Fruit fly (Drosophila melanogaster) whole organism, embryonic: Measurements from ENCODE around the gene CG7352.
A peak's percentile ranks its signal among the peaks of the same experiment; 100 is the strongest.

Experiments used
- B-H1 ChIP-seq: fragments of 200-800 bp; sonication (Bioruptor generic); IDR thresholded peaks from 3 replicates; pipeline ENCODE4 v1.3.6; 2022; ENCODE audit warnings: missing biosample characterization, missing genetic modification characterization
- BEAF-32 ChIP-seq: fragments of 200-800 bp; sonication (Bioruptor generic); optimal IDR thresholded peaks from 3 replicates; lab custom pipeline; 2017; ENCODE audit warnings: missing biosample characterization, missing genetic modification characterization, mild to moderate bottlenecking, moderate library complexity, missing genetic modification reagents
- C15 ChIP-seq: fragments of 200-800 bp; sonication (Bioruptor generic); IDR thresholded peaks from 3 replicates; pipeline ENCODE4 v1.3.6; 2022; ENCODE audit warnings: missing biosample characterization, missing genetic modification characterization
- CG11093 ChIP-seq: fragments of 200-800 bp; sonication (Bioruptor generic); IDR thresholded peaks from 3 replicates; pipeline ENCODE4 v1.3.6; 2022; ENCODE audit warnings: missing biosample characterization, missing genetic modification characterization
- CG12659 ChIP-seq: fragments of 200-800 bp; sonication (Bioruptor generic); optimal IDR thresholded peaks from 3 replicates; lab custom pipeline; 2017; ENCODE audit warnings: mild to moderate bottlenecking, missing biosample characterization, missing genetic modification reagents, missing genetic modification characterization
- CG15011 ChIP-seq: fragments of 200-800 bp; sonication (Bioruptor generic); optimal IDR thresholded peaks from 3 replicates; lab custom pipeline; 2018; ENCODE audit warnings: missing biosample characterization, mild to moderate bottlenecking, missing genetic modification characterization
- CG15696 ChIP-seq: fragments of 200-800 bp; sonication (Bioruptor generic); optimal IDR thresholded peaks from 2 replicates; lab custom pipeline; 2019; ENCODE audit warnings: missing biosample characterization, mild to moderate bottlenecking, missing genetic modification characterization, moderate library complexity
- CG1603 ChIP-seq: fragments of 200-800 bp; sonication (Bioruptor generic); optimal IDR thresholded peaks from 2 replicates; lab custom pipeline; 2019; ENCODE audit warnings: missing biosample characterization, mild to moderate bottlenecking, missing genetic modification characterization, moderate library complexity
- CG17612 ChIP-seq: fragments of 200-800 bp; sonication (Bioruptor generic); IDR thresholded peaks from 2 replicates; pipeline ENCODE4 v1.3.6; 2022; ENCODE audit warnings: missing biosample characterization, missing genetic modification characterization
- CG1832 ChIP-seq: fragments of 200-800 bp; sonication (Bioruptor generic); optimal IDR thresholded peaks from 2 replicates; lab custom pipeline; 2017; ENCODE audit warnings: missing biosample characterization, mild to moderate bottlenecking, missing genetic modification characterization, inconsistent platforms
- CG18476 ChIP-seq: fragments of 200-800 bp; sonication (Bioruptor generic); optimal IDR thresholded peaks from 2 replicates; lab custom pipeline; 2016; ENCODE audit warnings: missing biosample characterization, mild to moderate bottlenecking, missing genetic modification characterization
- CG2116 ChIP-seq: fragments of 200-800 bp; sonication (Bioruptor generic); optimal IDR thresholded peaks from 3 replicates; lab custom pipeline; 2018; ENCODE audit warnings: missing biosample characterization, mild to moderate bottlenecking, missing genetic modification characterization
- CG33557 ChIP-seq: fragments of 200-800 bp; sonication (Bioruptor generic); optimal IDR thresholded peaks from 2 replicates; lab custom pipeline; 2019; ENCODE audit warnings: missing biosample characterization, mild to moderate bottlenecking, missing genetic modification characterization, moderate library complexity
- CG34376 ChIP-seq: fragments of 200-800 bp; sonication (Bioruptor generic); optimal IDR thresholded peaks from 2 replicates; lab custom pipeline; 2018; ENCODE audit warnings: missing biosample characterization, mild to moderate bottlenecking, missing genetic modification characterization
- CG43689 ChIP-seq: fragments of 200-800 bp; sonication (Bioruptor generic); IDR thresholded peaks from 2 replicates; pipeline ENCODE4 v1.3.6; 2022; ENCODE audit warnings: missing biosample characterization, missing genetic modification characterization
- CG4854 ChIP-seq: fragments of 200-800 bp; sonication (Bioruptor generic); optimal IDR thresholded peaks from 2 replicates; lab custom pipeline; 2016; ENCODE audit warnings: missing biosample characterization, missing genetic modification characterization, inconsistent platforms
- CG6765 ChIP-seq: fragments of 200-800 bp; sonication (Bioruptor generic); optimal IDR thresholded peaks from 3 replicates; lab custom pipeline; 2017; ENCODE audit warnings: missing biosample characterization, mild to moderate bottlenecking, missing genetic modification characterization
- CG9609 ChIP-seq: fragments of 200-800 bp; sonication (Bioruptor generic); optimal IDR thresholded peaks from 3 replicates; lab custom pipeline; 2016; ENCODE audit warnings: missing biosample characterization, missing genetic modification characterization
- CG9817 ChIP-seq: fragments of 200-800 bp; sonication (Bioruptor generic); optimal IDR thresholded peaks from 2 replicates; lab custom pipeline; 2018; ENCODE audit warnings: missing biosample characterization, mild to moderate bottlenecking, missing genetic modification characterization, moderate library complexity
- CG9876 ChIP-seq: fragments of 200-800 bp; sonication (Bioruptor generic); optimal IDR thresholded peaks from 2 replicates; lab custom pipeline; 2016; ENCODE audit warnings: missing biosample characterization, missing genetic modification characterization
- Chrac-16 ChIP-seq: fragments of 200-800 bp; sonication (Bioruptor generic); optimal IDR thresholded peaks from 3 replicates; lab custom pipeline; 2016; ENCODE audit warnings: missing biosample characterization, missing genetic modification characterization
- CoRest ChIP-seq: fragments of 200-800 bp; sonication (Bioruptor generic); optimal IDR thresholded peaks from 3 replicates; lab custom pipeline; 2018; ENCODE audit warnings: missing biosample characterization, mild to moderate bottlenecking, missing genetic modification characterization, moderate library complexity
- D19B ChIP-seq: fragments of 200-800 bp; sonication (Bioruptor generic); optimal IDR thresholded peaks from 2 replicates; lab custom pipeline; 2017; ENCODE audit warnings: missing biosample characterization, mild to moderate bottlenecking, missing genetic modification characterization
- Drgx ChIP-seq: fragments of 200-800 bp; sonication (Bioruptor generic); IDR thresholded peaks from 2 replicates; pipeline ENCODE4 v1.3.6; 2022; ENCODE audit warnings: missing biosample characterization, missing genetic modification characterization
- E2f2 ChIP-seq: fragments of 200-800 bp; sonication (Bioruptor generic); IDR thresholded peaks from 2 replicates; pipeline ENCODE4 v1.3.6; 2022; ENCODE audit warnings: missing biosample characterization, missing genetic modification characterization
- Hsf ChIP-seq: fragments of 200-800 bp; sonication (Bioruptor generic); optimal IDR thresholded peaks from 3 replicates; lab custom pipeline; 2016; ENCODE audit warnings: missing biosample characterization, missing genetic modification characterization
- MBD-R2 ChIP-seq: fragments of 200-800 bp; sonication (Bioruptor generic); IDR thresholded peaks from 2 replicates; pipeline ENCODE4 v1.3.6; 2022; ENCODE audit warnings: missing biosample characterization, missing genetic modification characterization
- Mrtf ChIP-seq: fragments of 200-800 bp; sonication (Bioruptor generic); IDR thresholded peaks from 3 replicates; pipeline ENCODE4 v1.3.6; 2022; ENCODE audit warnings: missing biosample characterization, missing genetic modification characterization
- Myb ChIP-seq: fragments of 200-800 bp; sonication (Bioruptor generic); optimal IDR thresholded peaks from 2 replicates; lab custom pipeline; 2016; ENCODE audit warnings: missing biosample characterization, missing genetic modification characterization
- Scr ChIP-seq: fragments of 200-800 bp; sonication (Bioruptor generic); IDR thresholded peaks from 2 replicates; pipeline ENCODE4 v1.3.6; 2022; ENCODE audit warnings: missing biosample characterization, missing genetic modification characterization; ENCODE audit not compliant: partially characterized antibody
- Side ChIP-seq: fragments of 200-800 bp; sonication (Bioruptor generic); optimal IDR thresholded peaks from 2 replicates; lab custom pipeline; 2016; ENCODE audit warnings: missing biosample characterization, missing genetic modification characterization
- abd-A ChIP-seq: fragments of 200-800 bp; sonication (Bioruptor generic); optimal IDR thresholded peaks from 3 replicates; lab custom pipeline; 2019; ENCODE audit warnings: missing biosample characterization, mild to moderate bottlenecking, missing genetic modification characterization, moderate library complexity
- crc ChIP-seq: fragments of 200-800 bp; sonication (Bioruptor generic); optimal IDR thresholded peaks from 2 replicates; lab custom pipeline; 2016; ENCODE audit warnings: missing biosample characterization, missing genetic modification characterization
- croc ChIP-seq: fragments of 200-800 bp; sonication (Bioruptor generic); conservative IDR thresholded peaks from 3 replicates; pipeline ENCODE4 v1.3.6; 2022; ENCODE audit warnings: missing biosample characterization, missing genetic modification characterization
- dmrt99B ChIP-seq: fragments of 200-800 bp; sonication (Bioruptor generic); optimal IDR thresholded peaks from 2 replicates; lab custom pipeline; 2018; ENCODE audit warnings: missing biosample characterization, mild to moderate bottlenecking, missing genetic modification characterization, moderate library complexity
- fd102C ChIP-seq: fragments of 200-800 bp; sonication (Bioruptor generic); optimal IDR thresholded peaks from 2 replicates; lab custom pipeline; 2018; ENCODE audit warnings: missing biosample characterization, mild to moderate bottlenecking, missing genetic modification characterization, moderate library complexity
- fd64A ChIP-seq: fragments of 200-800 bp; sonication (Bioruptor generic); optimal IDR thresholded peaks from 3 replicates; lab custom pipeline; 2018; ENCODE audit warnings: missing biosample characterization, mild to moderate bottlenecking, missing genetic modification characterization
- ftz-f1 ChIP-seq: fragments of 200-800 bp; sonication (Bioruptor generic); optimal IDR thresholded peaks from 2 replicates; lab custom pipeline; 2016; ENCODE audit warnings: missing biosample characterization, missing genetic modification characterization
- gsb-n ChIP-seq: fragments of 200-800 bp; sonication (Bioruptor generic); optimal IDR thresholded peaks from 3 replicates; lab custom pipeline; 2018; ENCODE audit warnings: missing biosample characterization, mild to moderate bottlenecking, missing genetic modification characterization
- hbn ChIP-seq: fragments of 200-800 bp; sonication (Bioruptor generic); IDR thresholded peaks from 2 replicates; pipeline ENCODE4 v1.3.6; 2022; ENCODE audit warnings: missing biosample characterization, missing genetic modification characterization; ENCODE audit not compliant: partially characterized antibody
- klu ChIP-seq: fragments of 200-800 bp; sonication (Bioruptor generic); IDR thresholded peaks from 2 replicates; pipeline ENCODE4 v1.3.6; 2022; ENCODE audit warnings: missing biosample characterization, missing genetic modification characterization
- nerfin-1 ChIP-seq: fragments of 200-800 bp; sonication (Bioruptor generic); optimal IDR thresholded peaks from 3 replicates; lab custom pipeline; 2019; ENCODE audit warnings: missing biosample characterization, mild to moderate bottlenecking, missing genetic modification characterization, moderate library complexity
- nom ChIP-seq: fragments of 200-800 bp; sonication (Bioruptor generic); optimal IDR thresholded peaks from 2 replicates; lab custom pipeline; 2017; ENCODE audit warnings: missing biosample characterization, missing genetic modification characterization, mild to moderate bottlenecking, moderate library complexity, missing genetic modification reagents
- phol ChIP-seq: fragments of 200-800 bp; sonication (Bioruptor generic); optimal IDR thresholded peaks from 3 replicates; lab custom pipeline; 2018; ENCODE audit warnings: missing biosample characterization, mild to moderate bottlenecking, missing genetic modification characterization, moderate library complexity
- sr ChIP-seq: fragments of 200-800 bp; sonication (Bioruptor generic); IDR thresholded peaks from 3 replicates; pipeline ENCODE4 v1.3.6; 2022; ENCODE audit warnings: missing biosample characterization, missing genetic modification characterization
- toy ChIP-seq: fragments of 200-800 bp; sonication (Bioruptor generic); IDR thresholded peaks from 2 replicates; pipeline ENCODE4 v1.3.6; 2022; ENCODE audit warnings: missing biosample characterization, missing genetic modification characterization
- wor ChIP-seq: fragments of 200-800 bp; sonication (Bioruptor generic); IDR thresholded peaks from 2 replicates; pipeline ENCODE4 v1.3.6; 2022; ENCODE audit warnings: missing biosample characterization, missing genetic modification characterization
- zfh1 ChIP-seq: fragments of 200-800 bp; sonication (Bioruptor generic); IDR thresholded peaks from 3 replicates; pipeline ENCODE4 v1.3.6; 2022; ENCODE audit warnings: missing biosample characterization, missing genetic modification characterization
- zfh2 ChIP-seq: fragments of 200-800 bp; sonication (Bioruptor generic); optimal IDR thresholded peaks from 2 replicates; lab custom pipeline; 2016; ENCODE audit warnings: missing biosample characterization, missing genetic modification characterization

Gene CG7352

DNA sequence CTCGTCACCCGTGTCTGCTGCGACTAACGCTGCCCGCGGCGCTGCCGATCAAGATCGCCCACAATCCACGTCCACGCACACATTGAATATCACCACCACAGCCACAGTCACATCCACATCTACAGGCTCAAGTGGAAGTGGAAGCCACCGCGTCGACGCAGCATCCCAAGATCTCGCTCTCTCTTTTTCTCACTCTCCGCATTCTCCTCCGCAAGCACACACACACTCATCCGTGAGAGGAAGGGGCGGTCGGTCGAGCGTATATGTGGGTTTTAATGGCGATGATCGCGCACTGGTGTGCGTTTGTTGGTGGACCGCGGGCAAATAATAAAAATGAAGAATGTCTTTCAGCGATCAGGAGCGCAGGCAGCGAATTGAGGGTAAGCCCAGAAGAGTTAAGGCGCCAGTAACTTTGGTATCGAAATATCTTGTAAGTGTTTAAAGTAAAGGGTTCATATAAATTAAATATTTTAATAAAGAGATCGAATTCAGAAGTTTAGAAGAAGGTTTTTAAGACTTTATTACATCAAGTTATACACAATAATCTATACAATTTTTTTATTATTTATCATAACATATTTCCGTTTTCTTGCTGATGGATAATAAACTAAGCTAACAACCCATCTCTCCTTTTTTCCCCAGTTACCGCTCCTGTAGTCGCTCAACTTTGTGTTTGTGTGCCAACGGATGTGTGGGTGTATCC, 13.5 kb upstream of the CG7352 start, which contains the start of gene Poxm (continued):
- TF ChIP-seq CG34376 (GFP tag; lab: Kevin White, UChicago): peak; percentile 18
- peak; percentile 81 for TF ChIP-seq CG18476 (GFP tag; lab: Kevin White, UChicago)
- peak; percentile 54 for TF ChIP-seq Side (GFP tag; lab: Kevin White, UChicago)
- no peak for TF ChIP-seq toy
- TF ChIP-seq CG4854 (GFP tag; lab: Kevin White, UChicago): peak; percentile 61
- TF ChIP-seq Mrtf (GFP tag; lab: Robert Waterston, UW): peak; percentile 85; the same call in 2 of the 3 replicates
- no peak for TF ChIP-seq fd64A
- TF ChIP-seq CG15696 (tag; lab: Kevin White, UChicago): peak; percentile 94
- TF ChIP-seq BEAF-32 (GFP tag; lab: Kevin White, UChicago): peak; percentile 5
- TF ChIP-seq klu: peak; percentile 84
- TF ChIP-seq CoRest (tag; lab: Kevin White, UChicago): peak; percentile 97
- peak; percentile 82; the same call in 1 of the 2 replicates for TF ChIP-seq wor (GFP tag; lab: Robert Waterston, UW)
- TF ChIP-seq Chrac-16 (GFP tag; lab: Kevin White, UChicago): peak; percentile 87
- TF ChIP-seq Hsf (GFP tag; lab: Kevin White, UChicago): peak; percentile 82
- peak; percentile 92 for TF ChIP-seq CG11093
- TF ChIP-seq gsb-n (tag; lab: Kevin White, UChicago): peak; percentile 88
- TF ChIP-seq dmrt99B: peak; percentile 95
- TF ChIP-seq zfh1 (GFP tag; lab: Robert Waterston, UW): peak; percentile 67; the same call in 2 of the 3 replicates
- TF ChIP-seq CG43689 (GFP tag; lab: Robert Waterston, UW): peak; percentile 26; the same call in 1 of the 2 replicates
- no peak for TF ChIP-seq abd-A (tag; lab: Kevin White, UChicago)
- TF ChIP-seq CG9817: peak; percentile 87
- peak; percentile 97 for TF ChIP-seq phol (tag; lab: Kevin White, UChicago)
- peak; percentile 28 for TF ChIP-seq CG1603 (tag; lab: Kevin White, UChicago)
- TF ChIP-seq CG9609 (GFP tag; lab: Kevin White, UChicago): peak; percentile 7
- TF ChIP-seq nerfin-1 (tag; lab: Kevin White, UChicago): peak; percentile 90
- peak; percentile 53; the same call in 1 of the 2 replicates for TF ChIP-seq E2f2
- peak; percentile 1 for TF ChIP-seq fd102C (GFP tag; lab: Kevin White, UChicago)
- no peak for TF ChIP-seq crc (GFP tag; lab: Kevin White, UChicago)
- TF ChIP-seq Scr (GFP tag; lab: Robert Waterston, UW): no peak; the same call in 1 of the 2 replicates
- TF ChIP-seq hbn (GFP tag; lab: Robert Waterston, UW): no peak
- TF ChIP-seq CG9876 (GFP tag; lab: Kevin White, UChicago): no peak
- TF ChIP-seq D19B (GFP tag; lab: Kevin White, UChicago): peak; percentile 65
- TF ChIP-seq croc: peak; percentile 94
- TF ChIP-seq CG2116 (GFP tag; lab: Kevin White, UChicago): peak; percentile 40
- TF ChIP-seq CG1832 (GFP tag; lab: Kevin White, UChicago): peak; percentile 34
- TF ChIP-seq Myb (GFP tag; lab: Kevin White, UChicago): peak; percentile 19
- no peak for TF ChIP-seq C15 (GFP tag; lab: Robert Waterston, UW)
- no peak; the same call in 1 of the 2 replicates for TF ChIP-seq CG17612
- TF ChIP-seq B-H1 (GFP tag; lab: Robert Waterston, UW): peak; percentile 81; the same call in 2 of the 3 replicates
- TF ChIP-seq CG6765 (GFP tag; lab: Kevin White, UChicago): peak; percentile 27
- TF ChIP-seq sr (GFP tag; lab: Robert Waterston, UW): peak; percentile 95
- TF ChIP-seq Drgx (GFP tag; lab: Robert Waterston, UW): peak; percentile 92
- peak; percentile 88 for TF ChIP-seq nom (GFP tag; lab: Kevin White, UChicago)
- no peak for TF ChIP-seq ftz-f1 (GFP tag; lab: Kevin White, UChicago)
- TF ChIP-seq CG12659 (GFP tag; lab: Kevin White, UChicago): peak; percentile 92
- peak; percentile 88 for TF ChIP-seq CG33557 (GFP tag; lab: Kevin White, UChicago)
- TF ChIP-seq zfh2 (GFP tag; lab: Kevin White, UChicago): peak; percentile 43
- TF ChIP-seq MBD-R2: no peak
- TF ChIP-seq CG15011 (GFP tag; lab: Kevin White, UChicago): peak; percentile 84
